Worm (Caenorhabditis elegans) whole organism, L2 larva: ENCODE data around the gene Y48A5A.3.

Experiments used
- F13H6.1 ChIP-seq: sonication (generic microtip); optimal IDR thresholded peaks from 2 replicates; lab custom pipeline; 2016; ENCODE audit warnings: missing genetic modification characterization, missing compliant biosample characterization
- R02D3.7 ChIP-seq: fragments of 150-350 bp; optimal IDR thresholded peaks from 2 replicates; lab custom pipeline; 2014; ENCODE audit warnings: missing biosample characterization, missing genetic modification characterization
- Y55F3AM.14 ChIP-seq: fragments of 200-800 bp; sonication (Bioruptor generic); optimal IDR thresholded peaks from 2 replicates; lab custom pipeline; 2018; ENCODE audit warnings: mild to moderate bottlenecking, missing genetic modification characterization, missing compliant biosample characterization
- aly-2 ChIP-seq: fragments of 150-350 bp; optimal IDR thresholded peaks from 2 replicates; lab custom pipeline; 2014; ENCODE audit warnings: missing biosample characterization, missing genetic modification characterization
- ama-1 ChIP-seq: fragments of 150-350 bp; optimal IDR thresholded peaks from 2 replicates; lab custom pipeline; 2018; ENCODE audit warnings: inconsistent platforms
- blmp-1 ChIP-seq: sonication (generic microtip); optimal IDR thresholded peaks from 2 replicates; lab custom pipeline; 2017; ENCODE audit warnings: missing genetic modification characterization, mild to moderate bottlenecking, missing compliant biosample characterization, antibody characterized with exemption, moderate library complexity; ENCODE audit not compliant: insufficient read depth
- ceh-82 ChIP-seq: fragments of 150-350 bp; optimal IDR thresholded peaks from 2 replicates; lab custom pipeline; 2014; ENCODE audit warnings: missing biosample characterization, missing genetic modification characterization
- crh-2 ChIP-seq: sonication (generic microtip); optimal IDR thresholded peaks from 2 replicates; lab custom pipeline; 2017; ENCODE audit warnings: missing biosample characterization, missing genetic modification characterization
- dmd-4 ChIP-seq: sonication (generic microtip); optimal IDR thresholded peaks from 2 replicates; lab custom pipeline; 2017; ENCODE audit warnings: missing biosample characterization, missing genetic modification characterization
- egl-27 ChIP-seq: sonication (generic microtip); optimal IDR thresholded peaks from 3 replicates; lab custom pipeline; 2017; ENCODE audit warnings: missing biosample characterization, missing genetic modification reagents, missing genetic modification characterization
- elt-1 ChIP-seq: fragments of 150-350 bp; optimal IDR thresholded peaks from 2 replicates; lab custom pipeline; 2014; ENCODE audit warnings: missing biosample characterization, missing genetic modification characterization
- elt-3 ChIP-seq: sonication (generic microtip); optimal IDR thresholded peaks from 2 replicates; lab custom pipeline; 2017; ENCODE audit warnings: missing biosample characterization, missing genetic modification characterization
- gmeb-1 ChIP-seq: fragments of 150-350 bp; optimal IDR thresholded peaks from 2 replicates; lab custom pipeline; 2014; ENCODE audit warnings: missing biosample characterization, missing genetic modification characterization
- lin-11 ChIP-seq: fragments of 150-350 bp; sonication (generic microtip); optimal IDR thresholded peaks from 2 replicates; lab custom pipeline; 2014; ENCODE audit warnings: missing biosample characterization, missing genetic modification characterization, inconsistent platforms, mixed read lengths
- lin-39 ChIP-seq: fragments of 150-350 bp; optimal IDR thresholded peaks from 2 replicates; lab custom pipeline; 2014; ENCODE audit warnings: missing biosample characterization, missing genetic modification reagents, missing genetic modification characterization
- lsy-2 ChIP-seq, 2 experiments: fragments of 150-350 bp in 1 of 2; sonication (generic microtip) in 1 of 2; optimal IDR thresholded peaks; 2 replicates each; lab custom pipeline; 2014 to 2017; ENCODE audit warnings: missing biosample characterization in 2 of 2, missing genetic modification characterization in 2 of 2
- mbf-1 ChIP-seq: sonication (generic microtip); optimal IDR thresholded peaks from 2 replicates; lab custom pipeline; 2017; ENCODE audit warnings: missing biosample characterization, missing genetic modification characterization
- mdl-1 ChIP-seq, 2 experiments: fragments of 150-350 bp in 1 of 2; sonication (generic microtip) in 1 of 2; optimal IDR thresholded peaks; 2 replicates each; lab custom pipeline; 2017; ENCODE audit warnings: missing biosample characterization in 2 of 2, missing genetic modification characterization in 2 of 2
- nhr-10 ChIP-seq: sonication (generic microtip); optimal IDR thresholded peaks from 2 replicates; lab custom pipeline; 2017; ENCODE audit warnings: missing biosample characterization, missing genetic modification characterization
- nhr-11 ChIP-seq: fragments of 150-350 bp; optimal IDR thresholded peaks from 2 replicates; lab custom pipeline; 2014; ENCODE audit warnings: missing biosample characterization, missing genetic modification characterization
- nhr-12 ChIP-seq: fragments of 150-350 bp; optimal IDR thresholded peaks from 2 replicates; lab custom pipeline; 2014; ENCODE audit warnings: missing biosample characterization, missing genetic modification characterization
- nhr-129 ChIP-seq: fragments of 150-350 bp; optimal IDR thresholded peaks from 2 replicates; lab custom pipeline; 2014; ENCODE audit warnings: missing biosample characterization, missing genetic modification characterization
- nhr-21 ChIP-seq: fragments of 150-350 bp; optimal IDR thresholded peaks from 2 replicates; lab custom pipeline; 2014; ENCODE audit warnings: missing biosample characterization, missing genetic modification characterization
- nhr-25 ChIP-seq: fragments of 150-350 bp; sonication (generic microtip); optimal IDR thresholded peaks from 3 replicates; lab custom pipeline; 2014; ENCODE audit warnings: missing biosample characterization, missing genetic modification characterization
- nhr-6 ChIP-seq: fragments of 150-350 bp; optimal IDR thresholded peaks from 2 replicates; lab custom pipeline; 2014; ENCODE audit warnings: missing biosample characterization, missing genetic modification characterization
- peb-1 ChIP-seq: fragments of 150-350 bp; optimal IDR thresholded peaks from 2 replicates; lab custom pipeline; 2014; ENCODE audit warnings: missing biosample characterization, missing genetic modification characterization
- sem-4 ChIP-seq: fragments of 150-350 bp; optimal IDR thresholded peaks from 2 replicates; lab custom pipeline; 2014; ENCODE audit warnings: missing biosample characterization, missing genetic modification reagents, missing genetic modification characterization
- sma-3 ChIP-seq: sonication (generic microtip); optimal IDR thresholded peaks from 2 replicates; lab custom pipeline; 2016; ENCODE audit warnings: missing genetic modification reagents, missing genetic modification characterization, missing compliant biosample characterization
- sma-9 ChIP-seq, 2 experiments: fragments of 150-350 bp in 1 of 2; sonication (generic microtip) in 1 of 2; optimal IDR thresholded peaks; 2 replicates each; lab custom pipeline; 2014 to 2016; ENCODE audit warnings: missing genetic modification characterization in 2 of 2, mild to moderate bottlenecking in 1 of 2, missing biosample characterization in 1 of 2, missing compliant biosample characterization in 1 of 2, missing genetic modification reagents in 1 of 2, moderate library complexity in 1 of 2
- snpc-4 ChIP-seq: fragments of 150-350 bp; optimal IDR thresholded peaks from 2 replicates; lab custom pipeline; 2014; ENCODE audit warnings: missing biosample characterization, missing genetic modification characterization
- unc-39 ChIP-seq: fragments of 150-350 bp; optimal IDR thresholded peaks from 2 replicates; lab custom pipeline; 2014; ENCODE audit warnings: missing biosample characterization, missing genetic modification characterization
- unc-55 ChIP-seq: fragments of 150-350 bp; sonication (generic microtip); optimal IDR thresholded peaks from 3 replicates; lab custom pipeline; 2014; ENCODE audit warnings: missing biosample characterization, missing genetic modification reagents, missing genetic modification characterization
- zag-1 ChIP-seq: fragments of 150-350 bp; optimal IDR thresholded peaks from 2 replicates; lab custom pipeline; 2014; ENCODE audit warnings: missing biosample characterization, missing genetic modification characterization
- ztf-1 ChIP-seq: fragments of 200-800 bp; sonication (Bioruptor generic); conservative IDR thresholded peaks from 2 replicates; pipeline ENCODE4 v1.3.6; 2022; ENCODE audit warnings: missing genetic modification characterization, missing compliant biosample characterization
- ztf-11 ChIP-seq: sonication (generic microtip); optimal IDR thresholded peaks from 2 replicates; lab custom pipeline; 2017; ENCODE audit warnings: missing biosample characterization, missing genetic modification characterization
- ztf-4 ChIP-seq: fragments of 150-350 bp; optimal IDR thresholded peaks from 2 replicates; lab custom pipeline; 2014; ENCODE audit warnings: missing biosample characterization, missing genetic modification characterization

The Y48A5A.3 gene

DNA sequence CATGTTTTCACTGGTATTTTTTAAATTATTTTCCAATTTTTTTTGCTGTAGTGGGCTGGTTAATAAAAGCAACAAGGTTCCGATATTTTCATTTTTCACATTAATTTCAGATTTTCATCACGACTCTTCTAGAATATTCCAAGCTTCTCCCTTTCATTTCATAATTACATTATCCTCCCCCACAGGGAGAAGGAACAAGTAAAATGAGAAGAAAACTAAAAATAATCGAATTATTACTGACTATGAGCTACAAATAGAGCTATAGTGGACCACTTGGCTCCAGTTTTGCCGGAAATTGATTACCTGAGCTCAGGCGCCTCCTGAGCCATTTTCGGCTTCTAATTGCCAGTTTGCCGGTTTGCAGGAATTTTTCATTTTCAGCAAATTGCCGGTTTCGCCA lies 6.1 kb downstream of the Y48A5A.3 start:
- TF ChIP-seq ztf-11 (tag; lab: Kevin White, UChicago) (no peak), nhr-10 (tag; lab: Kevin White, UChicago) (no peak), gmeb-1 (tag; lab: Kevin White, UChicago) (no peak), ceh-82 (tag; lab: Kevin White, UChicago) (no peak), aly-2 (no peak), ama-1 (no peak), mdl-1 (tag; optimal IDR thresholded peaks at IDR 0.05; lab: Kevin White, UChicago) (no peak), unc-55 (GFP tag; lab: Kevin White, UChicago) (no peak), F13H6.1 (no peak)

- TF ChIP-seq Y55F3AM.14 (GFP tag; lab: Kevin White, UChicago) (no peak), dmd-4 (no peak), elt-3 (tag; lab: Kevin White, UChicago) (no peak), nhr-129 (tag; lab: Kevin White, UChicago) (no peak), nhr-12 (tag; lab: Kevin White, UChicago) (no peak), elt-1 (tag; lab: Kevin White, UChicago) (no peak), snpc-4 (tag; lab: Kevin White, UChicago) (no peak), nhr-25 (tag; lab: Kevin White, UChicago) (no peak), unc-39 (no peak), nhr-10 (tag; lab: Kevin White, UChicago) (no peak), ztf-11 (tag; lab: Kevin White, UChicago) (no peak), blmp-1 (tag; lab: Kevin White, UChicago) (no peak), peb-1 (tag; lab: Kevin White, UChicago) (no peak), lin-11 (no peak), ztf-4 (tag; lab: Kevin White, UChicago) (no peak), mbf-1 (tag; lab: Kevin White, UChicago) (no peak), crh-2 (tag; lab: Kevin White, UChicago) (no peak), sem-4 (tag; lab: Kevin White, UChicago) (no peak), sma-9 (GFP tag; optimal IDR thresholded peaks at IDR 0.05; lab: Kevin White, UChicago) (no peak), sma-9 (tag; optimal IDR thresholded peaks at IDR 0.05; lab: Kevin White, UChicago) (no peak), ztf-1 (GFP tag; lab: Robert Waterston, UW) (no peak)
- TF ChIP-seq, all 48 proteins: peak for 0
These were observed 10.2 kb downstream of the Y48A5A.3 start, which contains the start of gene Y76B12C.8 for ce11 chrIV:1979782-1980181. Gene Y76B12C.8 (plus strand): TSS chrIV:1979988.

DNA sequence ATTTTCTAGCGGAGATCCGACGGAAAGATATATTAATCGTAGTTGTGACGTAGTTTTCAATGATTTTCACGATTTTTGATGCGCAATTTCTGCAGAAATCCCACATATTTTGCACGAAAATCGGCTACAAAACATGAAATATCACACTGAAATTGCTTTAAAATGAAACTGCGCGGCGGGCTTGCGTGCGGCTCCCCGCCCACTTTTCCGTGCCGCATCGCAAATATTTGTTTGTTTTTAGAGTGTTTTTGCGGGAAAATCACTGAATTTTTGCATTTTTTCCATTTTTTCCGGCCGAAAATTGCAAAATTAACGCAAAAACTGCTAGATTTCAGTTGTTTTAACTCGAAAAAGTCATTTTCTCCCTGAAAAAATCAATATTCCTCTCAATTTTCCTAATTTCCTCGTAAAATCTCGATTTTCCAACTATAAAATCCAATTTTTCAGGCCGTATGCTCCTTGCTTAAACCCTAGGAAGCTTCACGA lies 11.5 kb downstream of the Y48A5A.3 start, which contains the start of gene Y76B12C.6:
Gene Y76B12C.6 (plus strand): TSS at position 436 of the 486 bp plus-strand sequence.
- TF ChIP-seq egl-27 (tag; lab: Kevin White, UChicago): no peak
- no peak for TF ChIP-seq ztf-4 (tag; lab: Kevin White, UChicago)
- no peak for TF ChIP-seq mdl-1 (tag; optimal IDR thresholded peaks at IDR 0.05; lab: Kevin White, UChicago)
- TF ChIP-seq lin-11: peak; percentile 1
- no peak for TF ChIP-seq R02D3.7 (tag; lab: Kevin White, UChicago)
- TF ChIP-seq crh-2 (tag; lab: Kevin White, UChicago): no peak
- TF ChIP-seq snpc-4 (tag; lab: Kevin White, UChicago): no peak
- no peak for TF ChIP-seq unc-39
- TF ChIP-seq sma-9 (GFP tag; optimal IDR thresholded peaks at IDR 0.05; lab: Kevin White, UChicago): no peak
- TF ChIP-seq sma-9 (tag; optimal IDR thresholded peaks at IDR 0.05; lab: Kevin White, UChicago): no peak
- no peak for TF ChIP-seq nhr-129 (tag; lab: Kevin White, UChicago)
- no peak for TF ChIP-seq nhr-6 (tag; lab: Kevin White, UChicago)
- TF ChIP-seq sem-4 (tag; lab: Kevin White, UChicago): no peak
- no peak for TF ChIP-seq nhr-21 (tag; lab: Kevin White, UChicago)
- TF ChIP-seq nhr-11: no peak
- TF ChIP-seq unc-55 (GFP tag; lab: Kevin White, UChicago): peak; percentile 51
- no peak for TF ChIP-seq sma-3
- no peak for TF ChIP-seq mbf-1 (tag; lab: Kevin White, UChicago)
- TF ChIP-seq lin-39 (tag; lab: Kevin White, UChicago): no peak
- TF ChIP-seq F13H6.1: peak; percentile 30
- TF ChIP-seq gmeb-1 (tag; lab: Kevin White, UChicago): no peak
- peak in 1 of 2 experiments; percentile 7 for TF ChIP-seq lsy-2 (tag; optimal IDR thresholded peaks at IDR 0.05; lab: Kevin White, UChicago)
- no peak for TF ChIP-seq zag-1 (tag; lab: Kevin White, UChicago)
- no peak for TF ChIP-seq ceh-82 (tag; lab: Kevin White, UChicago)
